Fruit fly (Drosophila melanogaster) whole organism: Measurements from ENCODE around the gene CG42704.

Source experiments
- CG8478 ChIP-seq: fragments of >200 bp; optimal IDR thresholded peaks from 2 replicates; lab custom pipeline; 2018; ENCODE audit warnings: inconsistent platforms
- Dll ChIP-seq: fragments of >200 bp; optimal IDR thresholded peaks from 2 replicates; lab custom pipeline; 2017
- EcR ChIP-seq, 2 experiments: fragments of >200 bp; optimal IDR thresholded peaks; 2 replicates each; lab custom pipeline; 2017; ENCODE audit warnings: missing biosample characterization in 2 of 2, missing genetic modification characterization in 2 of 2, missing genetic modification reagents in 2 of 2
- pan ChIP-seq: fragments of >200 bp; optimal IDR thresholded peaks from 2 replicates; lab custom pipeline; 2017
- psq ChIP-seq: fragments of >200 bp; optimal IDR thresholded peaks from 2 replicates; lab custom pipeline; 2017
- usp ChIP-seq: fragments of >200 bp; optimal IDR thresholded peaks from 2 replicates; lab custom pipeline; 2017; ENCODE audit warnings: missing biosample characterization, missing genetic modification characterization, mixed read lengths

Gene CG42704

dm6 chrX:7416953-7417352 is 4.5 kb downstream of the CG42704 start, which contains the start of gene CG34337:
CG34337 (plus strand) TSS chrX:7417253.
- TF ChIP-seq Dll (lab: Kevin White, UChicago) (no peak), CG8478 (no peak), usp (GFP tag; lab: Kevin White, UChicago) (no peak), pan (lab: Kevin White, UChicago) (no peak), psq (no peak), EcR (GFP tag; optimal IDR thresholded peaks at IDR 0.05; lab: Kevin White, UChicago) (no peak)

- no peak for TF ChIP-seq usp (GFP tag; lab: Kevin White, UChicago)
- TF ChIP-seq pan (lab: Kevin White, UChicago) = no peak
- TF ChIP-seq EcR (GFP tag; optimal IDR thresholded peaks at IDR 0.05; lab: Kevin White, UChicago) = no peak
- no peak for TF ChIP-seq CG8478
- TF ChIP-seq Dll (lab: Kevin White, UChicago) = no peak
- no peak for TF ChIP-seq psq
Measured at dm6 chrX:7417875-7418274, 5.4 kb downstream of the CG42704 start.

- no peak for TF ChIP-seq pan (lab: Kevin White, UChicago)
- no peak for TF ChIP-seq CG8478
- no peak for TF ChIP-seq EcR (GFP tag; optimal IDR thresholded peaks at IDR 0.05; lab: Kevin White, UChicago)
- no peak for TF ChIP-seq psq
- TF ChIP-seq Dll (lab: Kevin White, UChicago) = no peak
- TF ChIP-seq usp (GFP tag; lab: Kevin White, UChicago) = no peak
Measured at dm6 chrX:7418294-7418693, 5.8 kb downstream of the CG42704 start, which contains the start of gene rumpel. rumpel (plus strand) TSS chrX:7418594.

DNA sequence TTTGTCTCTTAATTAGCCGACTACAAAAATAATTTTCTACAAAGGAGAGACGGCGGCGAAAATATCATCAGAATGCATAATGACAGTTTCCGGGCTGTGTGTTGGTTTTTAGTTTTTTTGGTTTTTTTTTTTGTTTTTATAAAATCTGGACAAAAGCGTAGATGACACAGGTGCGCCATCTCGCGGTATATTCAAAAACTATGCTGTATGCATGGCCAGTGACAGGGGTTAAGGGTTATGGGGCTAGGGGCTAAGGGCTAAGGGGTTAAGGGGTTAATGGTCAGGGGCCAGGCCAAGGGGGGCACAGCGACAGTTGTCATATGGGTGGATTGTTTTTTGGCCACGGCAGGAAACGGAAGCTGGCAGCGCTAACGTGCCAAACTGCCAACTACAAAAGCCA is 10.1 kb downstream of the CG42704 start:
- no peak for TF ChIP-seq usp (GFP tag; lab: Kevin White, UChicago)
- no peak for TF ChIP-seq Dll (lab: Kevin White, UChicago)
- TF ChIP-seq CG8478 = no peak
- TF ChIP-seq psq = no peak
- TF ChIP-seq EcR (GFP tag; optimal IDR thresholded peaks at IDR 0.05; lab: Kevin White, UChicago) = no peak
- TF ChIP-seq pan (lab: Kevin White, UChicago) = no peak

DNA sequence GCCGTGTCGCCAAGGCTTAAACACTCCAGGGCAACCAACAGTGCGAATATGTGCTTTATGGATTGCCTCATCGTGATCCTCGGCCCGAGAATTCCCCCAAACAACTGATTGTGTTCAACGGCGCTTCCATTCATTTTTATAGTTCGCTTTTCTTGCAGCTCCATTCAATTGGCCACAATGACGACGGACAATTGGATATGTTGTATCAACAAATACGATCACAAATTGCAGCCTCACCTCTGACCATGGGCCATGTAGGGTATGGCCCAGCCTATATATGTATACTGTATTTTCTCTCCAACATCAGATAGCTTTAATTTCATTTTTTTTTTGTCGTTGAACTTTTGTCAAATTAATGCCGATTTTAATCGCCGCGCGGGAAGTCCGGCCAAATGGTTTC is 12.3 kb downstream of the CG42704 start, which contains the start of gene CG15036:
Gene CG15036, minus strand, starts transcription at position 101 of the 400 bp plus-strand sequence.
- TF ChIP-seq EcR (GFP tag; optimal IDR thresholded peaks at IDR 0.05; lab: Kevin White, UChicago) (no peak), CG8478 (no peak), psq (no peak), pan (lab: Kevin White, UChicago) (no peak), Dll (lab: Kevin White, UChicago) (no peak), usp (GFP tag; lab: Kevin White, UChicago) (no peak)

dm6 chrX:7425643-7426042 is 13.2 kb downstream of the CG42704 start, which contains the start of gene CG32726:
CG32726 (minus strand) TSS chrX:7425743.
- TF ChIP-seq Dll (lab: Kevin White, UChicago) (no peak), CG8478 (no peak), EcR (GFP tag; optimal IDR thresholded peaks at IDR 0.05; lab: Kevin White, UChicago) (no peak), psq (no peak), usp (GFP tag; lab: Kevin White, UChicago) (no peak), pan (lab: Kevin White, UChicago) (no peak)

DNA sequence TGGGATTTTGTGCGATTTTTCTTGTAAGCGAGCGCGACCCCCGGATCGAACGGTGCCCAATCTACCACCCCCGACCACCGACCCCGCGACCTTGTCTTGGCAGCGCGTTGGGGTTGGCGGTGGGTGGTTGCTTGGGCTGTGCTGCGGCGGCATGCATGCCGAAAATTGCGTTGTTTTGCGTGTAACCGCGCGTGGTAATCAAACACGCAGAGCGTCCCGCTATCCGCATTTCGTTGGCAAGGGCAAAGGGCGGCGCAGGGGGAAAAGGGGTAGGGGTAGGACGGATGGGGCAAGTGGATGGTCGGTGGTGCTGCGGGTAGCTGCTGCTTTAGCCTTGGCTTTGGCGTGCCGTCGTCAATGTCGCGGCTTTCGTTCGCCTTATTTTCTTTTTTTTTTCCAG is 19.9 kb downstream of the CG42704 start:
- TF ChIP-seq EcR (GFP tag; optimal IDR thresholded peaks at IDR 0.05; lab: Kevin White, UChicago) (no peak), psq (no peak), CG8478 (no peak), usp (GFP tag; lab: Kevin White, UChicago) (no peak), pan (lab: Kevin White, UChicago) (no peak), Dll (lab: Kevin White, UChicago) (no peak)

DNA sequence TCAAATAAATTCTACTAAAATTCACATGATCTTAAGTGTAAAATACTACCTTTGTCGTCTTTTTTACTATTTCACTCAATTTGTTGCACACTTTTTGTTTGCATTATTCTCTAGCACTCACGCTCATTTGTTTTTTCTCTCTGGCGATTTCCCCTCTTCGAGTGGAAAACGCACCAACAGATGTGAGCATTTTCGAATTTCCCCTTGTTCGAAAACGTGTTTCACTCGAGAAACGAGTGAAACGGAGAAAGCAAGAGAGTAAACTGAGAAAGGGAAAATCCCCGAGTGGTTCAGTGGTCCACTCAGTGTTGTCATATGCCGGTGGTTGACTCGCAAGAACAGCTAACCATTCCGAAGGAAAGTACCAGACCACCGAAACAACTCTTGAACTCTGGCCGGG is 32.6 kb downstream of the CG42704 start:
- TF ChIP-seq Dll (lab: Kevin White, UChicago) = no peak
- TF ChIP-seq pan (lab: Kevin White, UChicago) = no peak
- TF ChIP-seq usp (GFP tag; lab: Kevin White, UChicago) = no peak
- TF ChIP-seq EcR (GFP tag; optimal IDR thresholded peaks at IDR 0.05; lab: Kevin White, UChicago) = no peak
- TF ChIP-seq CG8478 = no peak
- TF ChIP-seq psq = no peak

DNA sequence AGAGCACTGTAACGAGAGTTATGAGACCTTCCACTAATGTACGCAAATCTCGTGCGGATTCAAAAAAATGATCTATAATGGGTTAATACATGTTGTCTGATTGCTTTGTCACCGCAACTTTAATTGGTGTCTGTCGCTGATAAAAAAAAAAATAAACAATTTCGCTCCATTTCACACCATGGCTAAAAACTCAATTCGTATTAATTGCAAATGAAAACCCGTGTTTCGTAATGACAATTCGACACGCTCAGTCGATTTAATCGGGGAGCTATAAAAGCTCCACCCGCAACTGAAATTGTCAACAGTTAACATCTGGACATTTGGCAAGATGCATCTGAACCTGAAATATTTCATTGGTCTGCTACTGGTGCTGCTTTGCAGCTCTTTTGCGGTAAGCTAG is 39.4 kb downstream of the CG42704 start, which contains the start of gene CG11368:
Gene CG11368, plus strand, starts transcription at position 301 of the 400 bp plus-strand sequence.
- TF ChIP-seq CG8478 = no peak
- no peak for TF ChIP-seq usp (GFP tag; lab: Kevin White, UChicago)

DNA sequence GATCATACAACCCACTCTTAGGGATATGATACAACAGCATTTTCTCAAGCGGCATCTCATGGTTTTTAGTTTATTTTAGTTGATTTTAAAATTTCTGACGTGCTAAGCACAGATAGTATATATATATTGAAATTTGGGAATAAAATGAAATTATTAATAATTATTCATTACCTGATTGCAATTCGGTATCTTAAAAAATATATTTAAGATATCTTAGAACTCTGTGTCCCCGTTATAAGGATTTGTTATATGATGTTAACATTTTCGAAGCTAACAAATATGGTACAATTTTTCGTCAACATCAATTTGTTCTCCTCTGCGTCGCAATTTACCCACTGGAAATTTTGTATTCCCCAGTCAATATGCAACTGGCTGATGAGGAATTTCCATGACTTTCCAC is 40.8 kb downstream of the CG42704 start, which contains the start of gene CG43198:
Gene CG43198, minus strand, starts transcription at position 101 of the 400 bp plus-strand sequence.
- no peak for TF ChIP-seq pan (lab: Kevin White, UChicago)
- no peak for TF ChIP-seq EcR (GFP tag; optimal IDR thresholded peaks at IDR 0.05; lab: Kevin White, UChicago)
- no peak for TF ChIP-seq usp (GFP tag; lab: Kevin White, UChicago)
- no peak for TF ChIP-seq Dll (lab: Kevin White, UChicago)

DNA sequence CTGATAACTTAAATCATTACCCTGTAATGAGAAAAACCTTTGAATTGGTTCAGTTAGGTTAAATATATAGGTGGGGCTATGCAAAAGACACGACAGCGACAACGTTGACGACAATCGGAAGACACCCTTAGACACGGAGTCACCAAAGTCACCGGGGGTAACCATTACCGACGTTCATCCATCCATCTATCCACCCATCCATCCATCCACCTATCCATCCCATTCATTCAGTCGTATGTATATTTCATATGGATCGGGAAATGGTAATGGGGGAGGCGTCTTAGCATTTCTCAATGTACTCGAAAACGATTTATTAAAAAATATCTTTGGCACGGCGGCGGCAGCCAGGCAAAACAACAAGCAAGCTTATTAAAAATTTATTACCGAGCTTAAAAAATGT is 49.6 kb downstream of the CG42704 start:
- TF ChIP-seq CG8478 = no peak
- no peak for TF ChIP-seq Dll (lab: Kevin White, UChicago)
- no peak for TF ChIP-seq EcR (GFP tag; optimal IDR thresholded peaks at IDR 0.05; lab: Kevin White, UChicago)
- no peak for TF ChIP-seq pan (lab: Kevin White, UChicago)
- no peak for TF ChIP-seq psq
- no peak for TF ChIP-seq usp (GFP tag; lab: Kevin White, UChicago)
